Worm (Caenorhabditis elegans) whole organism, dauer: ENCODE results near the gene F36H5.8.
"Not testable (repeated sequence)": the region's sequence is repeated elsewhere in the genome, so short reads cannot be mapped to it uniquely, and the experiment has no call there.

Experiments
- unc-62 ChIP-seq: sonication (generic microtip); optimal IDR thresholded peaks from 2 replicates; lab custom pipeline; 2017; ENCODE audit warnings: missing biosample characterization, missing genetic modification reagents, missing genetic modification characterization

F36H5.8 gene

ce11 chrII:1750413-1750812, at the start of gene F36H5.8, which contains the start of gene F36H5.13:
F36H5.8 (minus strand) TSS chrII:1750686.
F36H5.13 (minus strand) TSS chrII:1750513.
- no peak for TF ChIP-seq unc-62

ce11 chrII:1788087-1788486, 37.6 kb upstream of the F36H5.8 start, which contains the start of the genes C08F1.6 and fbxb-13:
C08F1.6 (minus strand) TSS chrII:1788187.
fbxb-13 (plus strand) TSS chrII:1788277.
- TF ChIP-seq unc-62, result no peak

ce11 chrII:1787208-1787607, 36.7 kb upstream of the F36H5.8 start:
- TF ChIP-seq unc-62, result no peak

- no peak for TF ChIP-seq unc-62
These were observed 35.7 kb upstream of the F36H5.8 start, which contains the start of gene C08F1.10 for ce11 chrII:1786209-1786608. C08F1.10 (minus strand) TSS chrII:1786309.

- TF ChIP-seq unc-62, result no peak
These were observed 34.3 kb upstream of the F36H5.8 start, which contains the start of gene C08F1.11 for ce11 chrII:1784799-1785198. C08F1.11 (minus strand) TSS chrII:1784899.

ce11 chrII:1782474-1782873, 32.0 kb upstream of the F36H5.8 start, which contains the start of gene math-4:
math-4 (minus strand) TSS chrII:1782574.
- no peak for TF ChIP-seq unc-62

- TF ChIP-seq unc-62, result not testable (repeated sequence)
These were observed 24.7 kb upstream of the F36H5.8 start, which contains the start of gene F36H5.14 for ce11 chrII:1775234-1775633. F36H5.14 (plus strand) TSS chrII:1775534.

ce11 chrII:1771785-1772184, 21.3 kb upstream of the F36H5.8 start, which contains the start of gene math-3:
math-3 (plus strand) TSS chrII:1772085.
- TF ChIP-seq unc-62, result no peak

ce11 chrII:1771347-1771746, 20.9 kb upstream of the F36H5.8 start, which contains the start of gene math-26:
math-26 (plus strand) TSS chrII:1771647.
- not testable (repeated sequence) for TF ChIP-seq unc-62

ce11 chrII:1766715-1767114, 16.2 kb upstream of the F36H5.8 start:
- TF ChIP-seq unc-62, result no peak

- TF ChIP-seq unc-62, result no peak
These were observed 12.6 kb upstream of the F36H5.8 start, which contains the start of gene math-28 for ce11 chrII:1763072-1763471. math-28 (plus strand) TSS chrII:1763372.

ce11 chrII:1761564-1761963, 11.1 kb upstream of the F36H5.8 start, which contains the start of gene F36H5.4:
F36H5.4 (plus strand) TSS chrII:1761864.
- TF ChIP-seq unc-62, result no peak

- no peak for TF ChIP-seq unc-62
These were observed 9.1 kb upstream of the F36H5.8 start, which contains the start of gene F36H5.18 for ce11 chrII:1759602-1760001. F36H5.18 (plus strand) TSS chrII:1759902.

- TF ChIP-seq unc-62, result no peak
These were observed 6.5 kb upstream of the F36H5.8 start, which contains the start of gene F36H5.10 for ce11 chrII:1757033-1757432. F36H5.10 (plus strand) TSS chrII:1757333.

- TF ChIP-seq unc-62, result no peak
These were observed 6.1 kb upstream of the F36H5.8 start, which contains the start of gene fbxb-53 for ce11 chrII:1756582-1756981. fbxb-53 (plus strand) TSS chrII:1756882.

ce11 chrII:1756072-1756471, 5.6 kb upstream of the F36H5.8 start, which contains the start of gene F36H5.17:
F36H5.17 (minus strand) TSS chrII:1756172.
- no peak for TF ChIP-seq unc-62

- TF ChIP-seq unc-62, result no peak
These were observed 2.5 kb upstream of the F36H5.8 start, which contains the start of gene F36H5.9 for ce11 chrII:1752990-1753389. F36H5.9 (minus strand) TSS chrII:1753090.

- TF ChIP-seq unc-62, result no peak
These were observed 6.3 kb downstream of the F36H5.8 start, which contains the start of gene clec-19 for ce11 chrII:1744183-1744582. clec-19 (plus strand) TSS chrII:1744483.
